Worm (Caenorhabditis elegans): ENCODE data around the gene moc-6.

Gene moc-6

ce11 chrIII:5241854-5242253, 46.1 kb downstream of the moc-6 start:
- no peak for TF ChIP-seq B0336.3 (GFP tag; IDR thresholded peaks at IDR 0.05)
- no peak for TF ChIP-seq mxl-1 (tag; optimal IDR thresholded peaks at IDR 0.05)
- 0 out of 2 replicates have a peak, but pooled peaks have one; percentile 53 for TF ChIP-seq F37B4.10 (GFP tag; IDR thresholded peaks at IDR 0.05)
- TF ChIP-seq nhr-120 (GFP tag; IDR thresholded peaks at IDR 0.05) = no peak
- no peak for TF ChIP-seq madf-3 (GFP tag; IDR thresholded peaks at IDR 0.05)

- TF ChIP-seq nfya-1 (tag; optimal IDR thresholded peaks at IDR 0.05; ENCODE audit: borderline replicate concordance, insufficient read depth) (no peak), ceh-40 (GFP tag; IDR thresholded peaks at IDR 0.05) (no peak)
These were observed 48.7 kb downstream of the moc-6 start, which contains the start of gene cnd-1 for ce11 chrIII:5244539-5244938. cnd-1 (minus strand) TSS chrIII:5244639.

ce11 chrIII:5245067-5245466, 49.3 kb downstream of the moc-6 start:
- TF ChIP-seq lsy-27 (tag; optimal IDR thresholded peaks at IDR 0.05; ENCODE audit: borderline replicate concordance, insufficient read depth) (no peak), ztf-25 (GFP tag; IDR thresholded peaks at IDR 0.05) (no peak), hmg-20 (GFP tag; IDR thresholded peaks at IDR 0.05) (no peak), ceh-27 (GFP tag; optimal IDR thresholded peaks at IDR 0.05) (no peak), sptf-2 (GFP tag; optimal IDR thresholded peaks at IDR 0.05) (no peak), nfyb-1 (GFP tag; IDR thresholded peaks at IDR 0.05) (no peak), B0035.1 (tag; optimal IDR thresholded peaks at IDR 0.05) (no peak), zim-3 (tag; optimal IDR thresholded peaks at IDR 0.05) (no peak), rpc-1 (optimal IDR thresholded peaks at IDR 0.05) (no peak), rpc-1 (tag; optimal IDR thresholded peaks at IDR 0.05) (no peak), hmg-1.2 (GFP tag; IDR thresholded peaks at IDR 0.05) (no peak), F49E8.2 (tag; optimal IDR thresholded peaks at IDR 0.05; ENCODE audit: insufficient read depth) (no peak), dpl-1 (GFP tag; optimal IDR thresholded peaks at IDR 0.05) (no peak), snpc-1.1 (tag; optimal IDR thresholded peaks at IDR 0.05; ENCODE audit: insufficient read depth) (no peak), F10E7.11 (tag; optimal IDR thresholded peaks at IDR 0.05) (no peak), lin-54 (GFP tag; optimal IDR thresholded peaks at IDR 0.05) (no peak), D2030.7 (GFP tag; IDR thresholded peaks at IDR 0.05) (no peak), ztf-22 (GFP tag; optimal IDR thresholded peaks at IDR 0.05) (no peak), madf-6 (GFP tag; IDR thresholded peaks at IDR 0.05) (no peak), ztf-26 (tag; optimal IDR thresholded peaks at IDR 0.05) (no peak)
